Fruit fly (Drosophila melanogaster): ENCODE data around the gene CG5347.

The CG5347 gene

dm6 chrX:14765024-14765423, 11.6 kb upstream of the CG5347 start:
- TF ChIP-seq vri (GFP tag; optimal IDR thresholded peaks at IDR 0.05) (no peak), CG6276 (GFP tag; optimal IDR thresholded peaks at IDR 0.05) (no peak), acj6 (GFP tag; optimal IDR thresholded peaks at IDR 0.05) (no peak)

dm6 chrX:14765737-14766253, 10.8 kb upstream of the CG5347 start, which contains the start of gene CG15890:
TSS of gene CG15890 (minus strand) at chrX:14765787.
- TF ChIP-seq Met (GFP tag; optimal IDR thresholded peaks at IDR 0.05), result peak; percentile 8
- peak; percentile 12 for TF ChIP-seq topi (GFP tag; optimal IDR thresholded peaks at IDR 0.05)
- no peak for TF ChIP-seq Smox (GFP tag; optimal IDR thresholded peaks at IDR 0.05)
- peak; percentile 60 for TF ChIP-seq svp (GFP tag)
- no peak for TF ChIP-seq CG6854 (GFP tag; optimal IDR thresholded peaks at IDR 0.05)
- no peak for TF ChIP-seq CG11762 (GFP tag; optimal IDR thresholded peaks at IDR 0.05; ENCODE audit: insufficient read depth)
- peak; percentile 47 for TF ChIP-seq CG32006 (GFP tag; optimal IDR thresholded peaks at IDR 0.05)
- no peak for TF ChIP-seq fkh (GFP tag; optimal IDR thresholded peaks at IDR 0.05)
- peak; percentile 74 for TF ChIP-seq Eip78C (GFP tag)
- no peak for TF ChIP-seq vri (GFP tag; optimal IDR thresholded peaks at IDR 0.05)
- TF ChIP-seq CG7368 (GFP tag; optimal IDR thresholded peaks at IDR 0.05), result no peak
- TF ChIP-seq CG10631 (GFP tag; optimal IDR thresholded peaks at IDR 0.05), result no peak
- peak; percentile 30 for TF ChIP-seq esn (GFP tag; optimal IDR thresholded peaks at IDR 0.05)
- TF ChIP-seq CG6792 (GFP tag; optimal IDR thresholded peaks at IDR 0.05), result peak; percentile 19
- TF ChIP-seq acj6 (GFP tag; optimal IDR thresholded peaks at IDR 0.05), result peak; percentile 0
- TF ChIP-seq OdsH (GFP tag; optimal IDR thresholded peaks at IDR 0.05), result peak; percentile 18

dm6 chrX:14775008-14775407, 1.6 kb upstream of the CG5347 start, which contains the start of gene CG5334:
TSS of gene CG5334 (plus strand) at chrX:14775308.
- TF ChIP-seq Eip78C (GFP tag) (no peak), Hr38 (GFP tag; optimal IDR thresholded peaks at IDR 0.05) (no peak), CG15336 (GFP tag; IDR thresholded peaks at IDR 0.05) (no peak), achi (GFP tag; optimal IDR thresholded peaks at IDR 0.05) (no peak), CG8632 (GFP tag; optimal IDR thresholded peaks at IDR 0.05) (no peak), esn (GFP tag; optimal IDR thresholded peaks at IDR 0.05) (no peak), Ets96B (tag; optimal IDR thresholded peaks at IDR 0.05) (no peak), CG3032 (tag; optimal IDR thresholded peaks at IDR 0.05) (no peak), fd59A (GFP tag; optimal IDR thresholded peaks at IDR 0.05) (no peak), Eip93F (GFP tag; optimal IDR thresholded peaks at IDR 0.05) (no peak), net (GFP tag; optimal IDR thresholded peaks at IDR 0.05) (no peak), Sox15 (GFP tag; optimal IDR thresholded peaks at IDR 0.05) (no peak), Hr4 (GFP tag; optimal IDR thresholded peaks at IDR 0.05) (no peak), CG9139 (GFP tag; optimal IDR thresholded peaks at IDR 0.05) (no peak), Blimp-1 (GFP tag; optimal IDR thresholded peaks at IDR 0.05) (no peak), Smox (GFP tag; optimal IDR thresholded peaks at IDR 0.05) (no peak), CG8119 (GFP tag; IDR thresholded peaks at IDR 0.05) (no peak)

dm6 chrX:14784002-14784568, 7.5 kb downstream of the CG5347 start, which contains the start of gene Ag5r2:
TSS of gene Ag5r2 (minus strand) at chrX:14784052.
- TF ChIP-seq Smox (GFP tag; optimal IDR thresholded peaks at IDR 0.05), result no peak
- TF ChIP-seq CG6792 (GFP tag; optimal IDR thresholded peaks at IDR 0.05), result no peak
- TF ChIP-seq CG15336 (GFP tag; IDR thresholded peaks at IDR 0.05), result no peak
- no peak for TF ChIP-seq CG6276 (GFP tag; optimal IDR thresholded peaks at IDR 0.05)
- TF ChIP-seq CG11902 (GFP tag; optimal IDR thresholded peaks at IDR 0.05), result no peak
- TF ChIP-seq Ets96B (tag; optimal IDR thresholded peaks at IDR 0.05), result no peak
- no peak for TF ChIP-seq OdsH (GFP tag; optimal IDR thresholded peaks at IDR 0.05)
- no peak for TF ChIP-seq CG11762 (GFP tag; optimal IDR thresholded peaks at IDR 0.05; ENCODE audit: insufficient read depth)
- TF ChIP-seq net (GFP tag; optimal IDR thresholded peaks at IDR 0.05), result no peak
- no peak for TF ChIP-seq fkh (GFP tag; optimal IDR thresholded peaks at IDR 0.05)
- TF ChIP-seq CG6163 (GFP tag; IDR thresholded peaks at IDR 0.05), result no peak
- no peak for TF ChIP-seq svp (GFP tag)
